Fruit fly (Drosophila melanogaster): Measurements from ENCODE around the gene sno.

- TF ChIP-seq CG32121 (GFP tag; IDR thresholded peaks at IDR 0.05) (no peak), CG8301 (tag; optimal IDR thresholded peaks at IDR 0.05) (no peak), CG14655 (GFP tag; optimal IDR thresholded peaks at IDR 0.05) (no peak)
Observed at dm6 chrX:13224846-13225245, 13.4 kb upstream of the sno start.
